Worm (Caenorhabditis elegans): ENCODE results near the gene drd-50.

DNA sequence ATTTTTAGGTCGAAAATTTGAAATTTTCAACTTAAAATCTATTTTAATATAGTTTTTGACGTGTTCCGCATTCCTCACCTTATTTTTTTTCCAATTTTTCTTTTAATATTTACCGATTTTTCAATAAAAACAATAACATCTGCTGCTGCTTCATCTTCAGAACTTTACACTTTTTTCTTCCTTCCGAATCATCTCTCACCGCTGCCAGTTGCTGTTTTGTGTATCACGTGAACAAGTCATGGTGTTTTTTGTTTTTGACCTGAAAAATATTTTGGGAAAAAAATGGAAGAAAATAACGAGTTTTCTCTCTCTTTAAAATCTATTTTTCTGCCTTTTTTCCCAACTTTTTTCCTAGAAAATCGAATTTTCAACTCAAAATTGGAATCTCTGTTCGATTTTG, 17.8 kb upstream of the drd-50 start:
- TF ChIP-seq lin-35 (GFP tag; optimal IDR thresholded peaks at IDR 0.05) (no peak), mes-4 (tag; optimal IDR thresholded peaks at IDR 0.05) (no peak), pha-4 (tag; optimal IDR thresholded peaks at IDR 0.05) (no peak), Y56A3A.18 (GFP tag; IDR thresholded peaks at IDR 0.05) (no peak), gei-17 (GFP tag; optimal IDR thresholded peaks at IDR 0.05) (no peak), ceh-40 (GFP tag; IDR thresholded peaks at IDR 0.05) (no peak), dpff-1 (tag; optimal IDR thresholded peaks at IDR 0.05) (no peak), sea-2 (GFP tag; IDR thresholded peaks at IDR 0.05) (no peak), attf-5 (GFP tag; optimal IDR thresholded peaks at IDR 0.05) (no peak), akir-1 (GFP tag; optimal IDR thresholded peaks at IDR 0.05) (no peak), ama-1 (optimal IDR thresholded peaks at IDR 0.05) (no peak), ama-1 (GFP tag; optimal IDR thresholded peaks at IDR 0.05) (no peak), B0035.1 (tag; optimal IDR thresholded peaks at IDR 0.05) (no peak), ekl-4 (GFP tag; IDR thresholded peaks at IDR 0.05) (no peak), ztf-28 (GFP tag; IDR thresholded peaks at IDR 0.05) (no peak)
